Fruit fly (Drosophila melanogaster) Kc167 (cell line): ENCODE data around the gene tomboy20.

Experiments
- Myc ChIP-seq: fragments of >200 bp; optimal IDR thresholded peaks from 2 replicates; lab custom pipeline; 2017; ENCODE audit warnings: missing external identifiers
- Sin3A ChIP-seq: fragments of >200 bp; optimal IDR thresholded peaks from 2 replicates; lab custom pipeline; 2018; ENCODE audit warnings: missing external identifiers
- h ChIP-seq: fragments of >200 bp; optimal IDR thresholded peaks from 3 replicates; lab custom pipeline; 2018; ENCODE audit warnings: missing external identifiers
- insv ChIP-seq: fragments of >200 bp; optimal IDR thresholded peaks from 3 replicates; lab custom pipeline; 2018; ENCODE audit warnings: missing external identifiers
- psq ChIP-seq: fragments of >200 bp; optimal IDR thresholded peaks from 2 replicates; lab custom pipeline; 2017; ENCODE audit warnings: missing external identifiers
- ttk ChIP-seq: sonication (Bioruptor generic); optimal IDR thresholded peaks from 2 replicates; lab custom pipeline; 2017; ENCODE audit warnings: missing external identifiers

- TF ChIP-seq Myc (lab: Kevin White, UChicago) (no peak), ttk (no peak), Sin3A (no peak), psq (no peak), insv (no peak), h (lab: Kevin White, UChicago) (no peak)
Observed at dm6 chr3R:10696371-10696777, 39.4 kb downstream of the tomboy20 start, which contains the start of the genes pug, CG14683 and CG46459.
